Fruit fly (Drosophila melanogaster) whole organism, wandering third instar larva: Measurements from ENCODE around the gene otu.

ENCODE experiments used
- Abd-B ChIP-seq: fragments of >200 bp; optimal IDR thresholded peaks from 2 replicates; lab custom pipeline; 2017; ENCODE audit warnings: missing biosample characterization, missing genetic modification characterization
- CG9705 ChIP-seq: fragments of 200-800 bp; sonication (Bioruptor generic); optimal IDR thresholded peaks from 2 replicates; lab custom pipeline; 2018; ENCODE audit warnings: missing biosample characterization, mild to moderate bottlenecking, missing genetic modification characterization
- GATAd ChIP-seq: sonication (Bioruptor generic); optimal IDR thresholded peaks from 2 replicates; lab custom pipeline; 2016; ENCODE audit warnings: missing biosample characterization, missing genetic modification characterization
- HLH106 ChIP-seq: fragments of 200-800 bp; optimal IDR thresholded peaks from 3 replicates; lab custom pipeline; 2019; ENCODE audit warnings: missing biosample characterization, mild to moderate bottlenecking, missing genetic modification characterization, moderate library complexity
- Hnf4 ChIP-seq: fragments of 200-800 bp; sonication (Bioruptor generic); optimal IDR thresholded peaks from 2 replicates; lab custom pipeline; 2016; ENCODE audit warnings: missing biosample characterization, mild to moderate bottlenecking, missing genetic modification characterization
- Hr78 ChIP-seq: fragments of >200 bp; optimal IDR thresholded peaks from 2 replicates; lab custom pipeline; 2017; ENCODE audit warnings: missing biosample characterization, missing genetic modification characterization
- Hr83 ChIP-seq: fragments of 200-300 bp; sonication (Bioruptor generic); optimal IDR thresholded peaks from 2 replicates; lab custom pipeline; 2016; ENCODE audit warnings: missing biosample characterization, mild to moderate bottlenecking, missing genetic modification characterization, moderate library complexity; ENCODE audit not compliant: poor library complexity, severe bottlenecking
- Jra ChIP-seq: sonication (Bioruptor generic); optimal IDR thresholded peaks from 2 replicates; lab custom pipeline; 2016; ENCODE audit warnings: missing biosample characterization, missing genetic modification characterization
- Mio ChIP-seq: sonication (Bioruptor generic); optimal IDR thresholded peaks from 2 replicates; lab custom pipeline; 2016; ENCODE audit warnings: missing biosample characterization, missing genetic modification characterization
- Myc ChIP-seq: fragments of >200 bp; optimal IDR thresholded peaks from 2 replicates; lab custom pipeline; 2017
- OdsH ChIP-seq: fragments of 200-800 bp; sonication (Bioruptor generic); optimal IDR thresholded peaks from 2 replicates; lab custom pipeline; 2016; ENCODE audit warnings: missing biosample characterization, mild to moderate bottlenecking, missing genetic modification characterization
- Sp1 ChIP-seq: fragments of 200-800 bp; sonication (Bioruptor generic); optimal IDR thresholded peaks from 3 replicates; lab custom pipeline; 2019; ENCODE audit warnings: missing biosample characterization, mild to moderate bottlenecking, missing genetic modification characterization, moderate library complexity
- Vsx2 ChIP-seq: fragments of 200-300, 225-300 bp; sonication (Bioruptor generic); optimal IDR thresholded peaks from 2 replicates; lab custom pipeline; 2018; ENCODE audit warnings: missing biosample characterization, missing genetic modification characterization; ENCODE audit not compliant: partially characterized antibody
- br ChIP-seq: fragments of 200-800 bp; sonication (Bioruptor generic); optimal IDR thresholded peaks from 2 replicates; lab custom pipeline; 2016; ENCODE audit warnings: missing biosample characterization, missing genetic modification characterization
- dl ChIP-seq, 2 experiments: fragments of 175-275, 200-275 bp in 1 of 2; fragments of 200-275 bp in 1 of 2; sonication (Bioruptor generic); optimal IDR thresholded peaks; lab custom pipeline; 2018; ENCODE audit warnings: mild to moderate bottlenecking in 2 of 2, missing biosample characterization in 2 of 2, missing genetic modification characterization in 2 of 2, moderate library complexity in 2 of 2; ENCODE audit not compliant: partially characterized antibody in 2 of 2, insufficient read depth in 1 of 2
- dmrt93B ChIP-seq: fragments of 200-800 bp; sonication (Bioruptor generic); optimal IDR thresholded peaks from 2 replicates; lab custom pipeline; 2018; ENCODE audit warnings: missing biosample characterization, mild to moderate bottlenecking, missing genetic modification characterization
- ey ChIP-seq: fragments of 200-800 bp; sonication (Bioruptor generic); optimal IDR thresholded peaks from 2 replicates; lab custom pipeline; 2016; ENCODE audit warnings: missing biosample characterization, missing genetic modification characterization
- foxo ChIP-seq, 2 experiments: fragments of 200-800 bp; sonication (Bioruptor generic); optimal IDR thresholded peaks; 2 replicates in 1 of 2; 3 replicates in 1 of 2; lab custom pipeline; 2016 to 2017; ENCODE audit warnings: missing biosample characterization in 2 of 2, missing genetic modification characterization in 2 of 2
- fru ChIP-seq: fragments of 200-800 bp; sonication (Bioruptor generic); optimal IDR thresholded peaks from 3 replicates; lab custom pipeline; 2016; ENCODE audit warnings: missing biosample characterization, mild to moderate bottlenecking, missing genetic modification characterization
- h ChIP-seq: fragments of 200-800 bp; sonication (Bioruptor generic); optimal IDR thresholded peaks from 3 replicates; lab custom pipeline; 2016; ENCODE audit warnings: missing biosample characterization, mild to moderate bottlenecking, missing genetic modification characterization
- jim ChIP-seq: fragments of 175-275, 200-325 bp; sonication (Bioruptor generic); optimal IDR thresholded peaks from 2 replicates; lab custom pipeline; 2016; ENCODE audit warnings: missing biosample characterization, mild to moderate bottlenecking, missing genetic modification characterization
- pan ChIP-seq: fragments of >200 bp; optimal IDR thresholded peaks from 2 replicates; lab custom pipeline; 2017
- psq ChIP-seq: fragments of 200-800 bp; sonication (Bioruptor generic); optimal IDR thresholded peaks from 3 replicates; lab custom pipeline; 2017; ENCODE audit warnings: missing biosample characterization, mild to moderate bottlenecking, missing genetic modification characterization, moderate library complexity
- rgr ChIP-seq: fragments of 200-800 bp; sonication (Bioruptor generic); optimal IDR thresholded peaks from 3 replicates; lab custom pipeline; 2016; ENCODE audit warnings: missing biosample characterization, mild to moderate bottlenecking, missing genetic modification characterization
- sage ChIP-seq: fragments of 200-800 bp; sonication (Bioruptor generic); optimal IDR thresholded peaks from 2 replicates; lab custom pipeline; 2016; ENCODE audit warnings: missing biosample characterization, mild to moderate bottlenecking, missing genetic modification characterization
- sv ChIP-seq: fragments of 200-800 bp; sonication (Bioruptor generic); optimal IDR thresholded peaks from 3 replicates; lab custom pipeline; 2016; ENCODE audit warnings: missing biosample characterization, missing genetic modification characterization
- tai ChIP-seq: sonication (Bioruptor generic); optimal IDR thresholded peaks from 2 replicates; lab custom pipeline; 2016; ENCODE audit warnings: missing biosample characterization, missing genetic modification characterization
- usp ChIP-seq: fragments of >200 bp; optimal IDR thresholded peaks from 2 replicates; lab custom pipeline; 2017; ENCODE audit warnings: missing biosample characterization, missing genetic modification characterization
- woc ChIP-seq: sonication (Bioruptor generic); optimal IDR thresholded peaks from 2 replicates; lab custom pipeline; 2016; ENCODE audit warnings: missing biosample characterization, mild to moderate bottlenecking, missing genetic modification characterization

Gene otu

DNA sequence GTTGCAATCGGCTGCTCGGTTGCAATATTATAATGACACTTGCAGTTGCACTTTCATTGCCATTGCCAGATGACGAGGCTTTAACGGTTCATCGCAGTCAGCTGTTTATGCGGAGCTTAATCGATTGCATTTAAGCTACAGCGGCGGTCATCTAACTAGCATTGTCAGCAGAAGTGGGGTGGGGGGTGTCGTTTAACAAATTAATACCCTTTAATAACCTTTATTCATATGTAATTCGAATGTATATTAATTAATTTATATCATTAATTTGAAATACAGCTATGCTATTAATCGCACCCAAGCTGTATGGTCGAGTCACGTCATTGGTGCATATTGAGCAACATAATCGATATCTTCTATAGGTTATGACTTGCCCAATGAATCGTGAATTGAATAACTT, 3.5 kb upstream of the otu start:
- peak; percentile 49 for TF ChIP-seq Sp1 (GFP tag; lab: Kevin White, UChicago)
- TF ChIP-seq psq (GFP tag; lab: Kevin White, UChicago) = peak; percentile 24
- no peak for TF ChIP-seq GATAd (GFP tag; lab: Kevin White, UChicago)
- no peak for TF ChIP-seq tai (GFP tag; lab: Kevin White, UChicago)
- no peak for TF ChIP-seq Jra
- TF ChIP-seq h = peak; percentile 48
- TF ChIP-seq Hnf4 (GFP tag; lab: Kevin White, UChicago) = peak; percentile 17
- TF ChIP-seq sv = peak; percentile 34
- TF ChIP-seq Hr78 = no peak
- TF ChIP-seq Vsx2 (GFP tag; lab: Kevin White, UChicago) = no peak
- peak; percentile 34 for TF ChIP-seq sage (GFP tag; lab: Kevin White, UChicago)
- peak; percentile 56 for TF ChIP-seq rgr (GFP tag; lab: Kevin White, UChicago)
- peak in 1 of 2 experiments; percentile 68 for TF ChIP-seq foxo (GFP tag; optimal IDR thresholded peaks at IDR 0.05; lab: Kevin White, UChicago)
- TF ChIP-seq HLH106 = peak; percentile 68
- peak; percentile 45 for TF ChIP-seq dmrt93B (GFP tag; lab: Kevin White, UChicago)
- TF ChIP-seq fru = peak; percentile 26
- TF ChIP-seq ey = peak; percentile 19

DNA sequence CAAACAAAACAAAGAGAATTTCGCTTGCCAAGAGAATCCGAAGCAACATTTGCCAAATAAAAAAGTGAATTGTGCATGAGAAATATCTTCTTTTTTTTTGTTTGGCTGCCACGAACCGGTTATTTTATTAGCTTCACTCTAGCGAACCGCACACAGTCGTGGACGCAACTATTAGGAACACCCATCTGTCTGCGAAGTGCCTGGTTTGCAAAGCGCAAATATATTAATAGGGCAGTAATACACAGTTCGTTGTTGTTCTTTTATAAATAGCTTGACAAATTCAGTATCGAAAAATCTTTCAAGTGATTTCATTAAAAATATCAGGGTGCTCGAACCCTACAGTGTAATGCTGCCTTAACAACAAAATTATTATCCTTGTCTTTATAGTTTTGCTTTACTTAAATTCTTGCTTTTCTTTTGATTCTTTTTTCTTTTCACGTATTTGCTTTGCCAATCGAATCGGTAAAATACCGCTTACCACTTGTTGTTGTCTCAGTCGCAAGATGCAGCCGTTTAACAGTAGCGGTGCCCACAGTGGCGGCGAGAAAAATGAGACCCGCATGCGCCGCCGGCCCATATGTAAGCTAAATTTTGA, 2.2 kb upstream of the otu start:
- TF ChIP-seq OdsH (GFP tag; lab: Kevin White, UChicago) (peak; percentile 8), rgr (GFP tag; lab: Kevin White, UChicago) (no peak), Vsx2 (GFP tag; lab: Kevin White, UChicago) (peak; percentile 89), CG9705 (GFP tag; lab: Kevin White, UChicago) (no peak), pan (no peak), Hnf4 (GFP tag; lab: Kevin White, UChicago) (peak; percentile 9), Jra (peak; percentile 4), psq (GFP tag; lab: Kevin White, UChicago) (peak; percentile 47), fru (peak; percentile 27), foxo (GFP tag; optimal IDR thresholded peaks at IDR 0.05; lab: Kevin White, UChicago) (peak in 1 of 2 experiments; percentile 61), ey (peak; percentile 24), Sp1 (GFP tag; lab: Kevin White, UChicago) (peak; percentile 29), Hr83 (peak; percentile 57), br (GFP tag; lab: Kevin White, UChicago) (peak; percentile 2), dmrt93B (GFP tag; lab: Kevin White, UChicago) (no peak), HLH106 (peak; percentile 53), GATAd (GFP tag; lab: Kevin White, UChicago) (no peak), Abd-B (no peak), h (peak; percentile 19), woc (GFP tag; lab: Kevin White, UChicago) (peak; percentile 23)
- TF ChIP-seq, all 38 proteins: peak for 14

DNA sequence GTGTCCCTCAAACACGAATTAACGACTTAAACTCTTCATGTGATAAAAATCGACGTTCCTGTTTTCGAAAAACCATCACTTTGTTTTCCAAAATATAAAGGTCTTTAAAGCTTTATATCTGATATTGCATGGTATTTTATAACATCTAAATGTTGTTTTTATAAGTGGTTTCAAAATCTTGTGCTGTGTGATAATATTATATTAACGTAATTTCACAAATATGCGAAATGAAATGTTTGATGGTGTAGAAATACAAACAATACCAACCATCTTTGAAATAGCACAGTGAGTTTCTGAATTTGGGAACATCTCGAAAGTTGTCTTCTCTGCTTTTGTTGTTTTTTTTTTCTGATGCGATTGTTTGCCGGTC, 1.6 kb upstream of the otu start:
- peak; percentile 17 for TF ChIP-seq h
- no peak for TF ChIP-seq GATAd (GFP tag; lab: Kevin White, UChicago)
- peak; percentile 16 for TF ChIP-seq rgr (GFP tag; lab: Kevin White, UChicago)
- peak; percentile 40 for TF ChIP-seq woc (GFP tag; lab: Kevin White, UChicago)
- peak; percentile 39 for TF ChIP-seq fru
- TF ChIP-seq Myc (lab: Kevin White, UChicago) = no peak
- peak in 1 of 2 experiments; percentile 16 for TF ChIP-seq foxo (GFP tag; optimal IDR thresholded peaks at IDR 0.05; lab: Kevin White, UChicago)
- peak; percentile 29 for TF ChIP-seq dmrt93B (GFP tag; lab: Kevin White, UChicago)
- no peak for TF ChIP-seq br (GFP tag; lab: Kevin White, UChicago)
- TF ChIP-seq Sp1 (GFP tag; lab: Kevin White, UChicago) = peak; percentile 39
- TF ChIP-seq ey = peak; percentile 25
- TF ChIP-seq HLH106 = peak; percentile 65

DNA sequence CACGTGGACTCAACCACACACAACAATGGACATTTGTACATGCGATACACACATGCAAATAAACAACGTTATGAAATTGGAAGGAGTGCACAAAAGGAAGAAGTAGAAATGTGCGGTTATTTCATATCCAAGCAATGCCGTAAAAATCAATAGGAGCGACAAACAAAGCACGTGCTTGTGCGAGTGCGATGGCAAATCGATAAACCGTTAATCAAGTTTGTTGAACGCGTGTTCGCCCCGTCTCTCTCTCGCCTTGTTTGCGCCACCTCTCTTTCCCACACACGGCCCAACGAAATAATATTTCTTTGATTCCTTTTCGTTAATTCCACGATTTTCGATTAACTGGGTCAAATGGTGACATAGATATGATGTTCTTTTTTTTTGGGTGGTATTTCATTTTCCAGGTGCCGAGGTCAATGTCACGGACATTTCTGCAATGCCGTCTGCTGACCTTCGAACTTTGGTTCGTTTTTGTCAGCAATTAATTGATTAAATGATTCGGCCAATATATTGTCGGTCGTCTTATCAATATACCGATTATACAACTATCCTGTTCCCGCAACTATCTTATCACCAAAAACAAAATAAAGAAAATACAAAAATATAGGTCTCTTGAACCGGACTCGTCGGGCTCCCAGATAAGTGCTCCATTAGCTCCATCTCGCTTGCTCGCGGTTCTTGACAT, 1.1 kb upstream of the otu start:
- TF ChIP-seq jim (GFP tag; lab: Kevin White, UChicago) (no peak), usp (GFP tag; lab: Kevin White, UChicago) (no peak), Mio (no peak), br (GFP tag; lab: Kevin White, UChicago) (no peak), dmrt93B (GFP tag; lab: Kevin White, UChicago) (no peak), pan (no peak), Vsx2 (GFP tag; lab: Kevin White, UChicago) (no peak), ey (no peak), sage (GFP tag; lab: Kevin White, UChicago) (no peak), Jra (no peak), foxo (GFP tag; optimal IDR thresholded peaks at IDR 0.05; lab: Kevin White, UChicago) (no peak), Hr78 (no peak), dl (GFP tag; optimal IDR thresholded peaks at IDR 0.05; lab: Kevin White, UChicago; ENCODE audit: insufficient read depth in 1 of 2, partially characterized antibody in 2 of 2) (no peak), woc (GFP tag; lab: Kevin White, UChicago) (no peak)
